Worm (Caenorhabditis elegans): Measurements from ENCODE around the gene Y39A3B.1.

Gene Y39A3B.1

ce11 chrIII:2032327-2033093 lies 26.7 kb downstream of the Y39A3B.1 start (continued):
- TF ChIP-seq elt-3 (tag; optimal IDR thresholded peaks at IDR 0.05) (no peak), fos-1 (tag; optimal IDR thresholded peaks at IDR 0.05) (no peak), ceh-8 (GFP tag; optimal IDR thresholded peaks at IDR 0.05) (no peak), jun-1 (tag; optimal IDR thresholded peaks at IDR 0.05) (no peak), pag-3 (tag; optimal IDR thresholded peaks at IDR 0.05; ENCODE audit: borderline replicate concordance, insufficient read depth) (no peak), nhr-85 (tag) (peak; percentile 63), ama-1 (optimal IDR thresholded peaks at IDR 0.05) (no peak), mef-2 (tag; optimal IDR thresholded peaks at IDR 0.05) (no peak), grh-1 (GFP tag; IDR thresholded peaks at IDR 0.05) (no peak), mdl-1 (tag; optimal IDR thresholded peaks at IDR 0.05) (no peak), skn-1 (tag; optimal IDR thresholded peaks at IDR 0.05) (no peak), isw-1 (GFP tag; IDR thresholded peaks at IDR 0.05) (no peak), fkh-4 (tag; optimal IDR thresholded peaks at IDR 0.05; ENCODE audit: borderline replicate concordance) (no peak), egl-13 (tag; optimal IDR thresholded peaks at IDR 0.05) (no peak), zip-4 (GFP tag; optimal IDR thresholded peaks at IDR 0.05) (no peak), nhr-237 (tag; optimal IDR thresholded peaks at IDR 0.05) (no peak), unc-86 (tag; optimal IDR thresholded peaks at IDR 0.05) (no peak), zag-1 (tag; optimal IDR thresholded peaks at IDR 0.05) (no peak), ztf-4 (tag; optimal IDR thresholded peaks at IDR 0.05) (no peak), lsy-2 (tag; optimal IDR thresholded peaks at IDR 0.05) (peak; percentile 33 to 44), nhr-84 (tag; optimal IDR thresholded peaks at IDR 0.05) (no peak), pqm-1 (tag; optimal IDR thresholded peaks at IDR 0.05) (no peak), hpl-2 (GFP tag; optimal IDR thresholded peaks at IDR 0.05) (no peak), ets-5 (GFP tag; IDR thresholded peaks at IDR 0.05) (no peak), ceh-90 (tag; optimal IDR thresholded peaks at IDR 0.05) (no peak), lin-39 (tag; optimal IDR thresholded peaks at IDR 0.05) (no peak), lin-14 (GFP tag; optimal IDR thresholded peaks at IDR 0.05) (peak; percentile 25), unc-98 (GFP tag; IDR thresholded peaks at IDR 0.05) (no peak), nhr-11 (tag; optimal IDR thresholded peaks at IDR 0.05) (no peak), nhr-12 (tag; optimal IDR thresholded peaks at IDR 0.05) (no peak), C04F5.9 (tag; optimal IDR thresholded peaks at IDR 0.05) (no peak), nhr-71 (tag; optimal IDR thresholded peaks at IDR 0.05) (peak; percentile 52), xbp-1 (tag; optimal IDR thresholded peaks at IDR 0.05) (peak; percentile 25)

ce11 chrIII:2047907-2048306 lies 42.1 kb downstream of the Y39A3B.1 start, which contains the start of gene dpy-1:
Gene dpy-1, minus strand, starts transcription at chrIII:2048007.
- no peak for TF ChIP-seq ama-1 (optimal IDR thresholded peaks at IDR 0.05)
- TF ChIP-seq elt-2 (tag; optimal IDR thresholded peaks at IDR 0.05) = peak; percentile 31

- TF ChIP-seq snu-23 (GFP tag; optimal IDR thresholded peaks at IDR 0.05) (no peak), nhr-12 (tag; optimal IDR thresholded peaks at IDR 0.05) (no peak), zag-1 (tag; optimal IDR thresholded peaks at IDR 0.05) (no peak), C34B4.2 (tag; optimal IDR thresholded peaks at IDR 0.05) (no peak), pqm-1 (tag; optimal IDR thresholded peaks at IDR 0.05) (peak; percentile 18), unc-130 (tag; optimal IDR thresholded peaks at IDR 0.05) (no peak), rnt-1 (tag; optimal IDR thresholded peaks at IDR 0.05) (no peak), aly-2 (tag; optimal IDR thresholded peaks at IDR 0.05) (no peak), hlh-17 (GFP tag; optimal IDR thresholded peaks at IDR 0.05; ENCODE audit: borderline replicate concordance) (no peak), fos-1 (tag; optimal IDR thresholded peaks at IDR 0.05) (no peak), mdl-1 (tag; optimal IDR thresholded peaks at IDR 0.05) (no peak), nhr-237 (tag; optimal IDR thresholded peaks at IDR 0.05) (no peak), jun-1 (tag; optimal IDR thresholded peaks at IDR 0.05) (no peak), unc-98 (GFP tag; IDR thresholded peaks at IDR 0.05) (no peak), ztf-4 (tag; optimal IDR thresholded peaks at IDR 0.05) (no peak), ztf-11 (tag; optimal IDR thresholded peaks at IDR 0.05) (no peak), nhr-85 (tag) (no peak), lir-3 (tag; optimal IDR thresholded peaks at IDR 0.05; ENCODE audit: poor library complexity) (no peak), alr-1 (tag; optimal IDR thresholded peaks at IDR 0.05; ENCODE audit: borderline replicate concordance) (no peak), blmp-1 (tag; optimal IDR thresholded peaks at IDR 0.05) (no peak), ces-1 (GFP tag; optimal IDR thresholded peaks at IDR 0.05) (no peak), tlp-1 (tag; optimal IDR thresholded peaks at IDR 0.05) (peak; percentile 47), elt-2 (tag; optimal IDR thresholded peaks at IDR 0.05) (peak; percentile 64), lin-39 (tag; optimal IDR thresholded peaks at IDR 0.05) (no peak)
Measured at ce11 chrIII:2049825-2050224, 44.0 kb downstream of the Y39A3B.1 start.
